Worm (Caenorhabditis elegans) whole organism, early embryonic: Measurements from ENCODE around the gene F10D7.11.

Source experiments
- B0310.2 ChIP-seq: sonication (generic microtip); optimal IDR thresholded peaks from 2 replicates; lab custom pipeline; 2016; ENCODE audit warnings: mild to moderate bottlenecking, missing genetic modification characterization, missing compliant biosample characterization
- F13C5.2 ChIP-seq: sonication (generic microtip); optimal IDR thresholded peaks from 2 replicates; lab custom pipeline; 2017; ENCODE audit warnings: mild to moderate bottlenecking, missing genetic modification characterization, inconsistent platforms, missing compliant biosample characterization
- aly-1 ChIP-seq: sonication (generic microtip); optimal IDR thresholded peaks from 2 replicates; lab custom pipeline; 2016; ENCODE audit warnings: missing genetic modification characterization, missing compliant biosample characterization
- ama-1 ChIP-seq: fragments of 150-350 bp; optimal IDR thresholded peaks from 2 replicates; lab custom pipeline; 2014
- ceh-13 ChIP-seq: fragments of 200-800 bp; sonication (Bioruptor generic); optimal IDR thresholded peaks from 2 replicates; lab custom pipeline; 2018; ENCODE audit warnings: mild to moderate bottlenecking, missing genetic modification characterization, missing compliant biosample characterization
- ceh-36 ChIP-seq: sonication (generic microtip); optimal IDR thresholded peaks from 2 replicates; lab custom pipeline; 2016; ENCODE audit warnings: missing genetic modification characterization, inconsistent platforms, missing compliant biosample characterization
- ets-7 ChIP-seq: sonication (generic microtip); optimal IDR thresholded peaks from 2 replicates; lab custom pipeline; 2016; ENCODE audit warnings: missing genotype, missing genetic modification characterization, missing compliant biosample characterization
- flt-1 ChIP-seq: fragments of 200-800 bp; sonication (Bioruptor generic); IDR thresholded peaks from 2 replicates; pipeline ENCODE4 v1.3.6; 2022; ENCODE audit warnings: missing genetic modification characterization, missing compliant biosample characterization
- hmbx-1 ChIP-seq: sonication (generic microtip); optimal IDR thresholded peaks from 2 replicates; lab custom pipeline; 2016; ENCODE audit warnings: mild to moderate bottlenecking, missing genetic modification characterization, missing compliant biosample characterization
- hmg-4 ChIP-seq: fragments of 200-800 bp; sonication (Bioruptor generic); optimal IDR thresholded peaks from 2 replicates; lab custom pipeline; 2018; ENCODE audit warnings: mild to moderate bottlenecking, missing genetic modification characterization, missing compliant biosample characterization
- hnd-1 ChIP-seq: sonication (generic microtip); optimal IDR thresholded peaks from 2 replicates; lab custom pipeline; 2016; ENCODE audit warnings: missing genetic modification characterization, missing compliant biosample characterization
- pes-1 ChIP-seq: fragments of 200-800 bp; sonication (Bioruptor generic); IDR thresholded peaks from 2 replicates; pipeline ENCODE4 v1.3.6; 2022; ENCODE audit warnings: missing genetic modification reagents, missing genetic modification characterization, missing compliant biosample characterization
- scrt-1 ChIP-seq: fragments of 200-800 bp; sonication (Bioruptor generic); IDR thresholded peaks from 2 replicates; pipeline ENCODE4 v1.3.6; 2022; ENCODE audit warnings: missing genetic modification characterization, missing compliant biosample characterization
- sea-1 ChIP-seq: fragments of 200-800 bp; sonication (Bioruptor generic); conservative IDR thresholded peaks from 2 replicates; pipeline ENCODE4 v1.3.6; 2022; ENCODE audit warnings: missing genetic modification characterization, missing compliant biosample characterization
- tbx-11 ChIP-seq: fragments of 200-800 bp; sonication (Bioruptor generic); IDR thresholded peaks from 2 replicates; pipeline ENCODE4 v1.3.6; 2022; ENCODE audit warnings: missing genetic modification characterization, missing compliant biosample characterization
- tbx-37 ChIP-seq: fragments of 200-800 bp; sonication (Bioruptor generic); conservative IDR thresholded peaks from 2 replicates; pipeline ENCODE4 v1.3.6; 2022; ENCODE audit warnings: missing genetic modification reagents, missing genetic modification characterization, missing compliant biosample characterization
- tra-4 ChIP-seq: sonication (generic microtip); optimal IDR thresholded peaks from 2 replicates; lab custom pipeline; 2017; ENCODE audit warnings: missing genetic modification characterization, missing compliant biosample characterization

The F10D7.11 gene

DNA sequence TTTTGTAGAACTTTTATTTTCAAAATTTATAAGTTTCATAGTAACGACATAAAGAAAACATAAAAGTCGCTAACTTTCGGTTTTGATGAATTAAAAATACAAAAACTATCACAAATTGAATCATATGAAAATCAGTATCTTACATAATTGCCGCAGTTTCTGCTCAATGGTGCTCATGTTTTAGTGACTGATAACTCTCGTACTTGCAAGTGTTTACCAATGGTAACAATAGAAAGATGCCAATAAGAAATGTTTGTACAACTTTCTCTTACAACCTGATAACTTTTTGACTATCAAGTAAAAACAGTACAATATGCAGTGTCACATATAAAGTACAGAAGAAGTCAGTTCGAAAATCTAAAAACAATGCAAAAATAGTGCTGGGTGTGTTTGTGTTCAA is 23.5 kb downstream of the F10D7.11 start:
- TF ChIP-seq flt-1 (no peak), scrt-1 (no peak), ets-7 (tag; lab: Kevin White, UChicago) (no peak), hmbx-1 (tag; lab: Kevin White, UChicago) (no peak), hmg-4 (no peak), F13C5.2 (tag; lab: Kevin White, UChicago) (no peak), sea-1 (GFP tag; lab: Robert Waterston, UW) (no peak), B0310.2 (no peak), tbx-11 (GFP tag; lab: Robert Waterston, UW) (no peak), hnd-1 (tag; lab: Kevin White, UChicago) (no peak), ceh-36 (tag; lab: Kevin White, UChicago) (no peak), tra-4 (tag; lab: Kevin White, UChicago) (no peak), ama-1 (no peak), pes-1 (GFP tag; lab: Robert Waterston, UW) (no peak), ceh-13 (GFP tag; lab: Kevin White, UChicago) (no peak), tbx-37 (GFP tag; lab: Robert Waterston, UW) (no peak), aly-1 (tag; lab: Kevin White, UChicago) (no peak)

DNA sequence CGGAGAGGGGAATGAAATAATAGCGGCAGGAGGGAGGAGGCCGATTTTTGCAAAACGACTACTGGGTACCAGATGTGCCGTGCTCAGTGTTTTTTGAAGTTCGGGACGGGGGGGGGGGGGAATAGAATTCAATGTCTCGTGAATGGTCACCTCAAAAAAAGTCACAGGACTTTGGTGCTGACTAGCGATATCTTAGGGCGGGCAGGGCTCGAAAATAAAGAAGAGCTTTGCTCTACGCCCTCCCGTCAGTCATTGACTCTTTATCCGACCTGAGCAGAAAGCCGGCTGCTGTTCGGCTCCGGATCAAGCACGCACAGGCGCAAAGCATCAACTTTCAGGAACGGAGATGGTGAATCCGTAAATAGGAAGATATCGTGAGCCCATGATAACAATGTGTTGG is 27.9 kb downstream of the F10D7.11 start:
- TF ChIP-seq hnd-1 (tag; lab: Kevin White, UChicago) (no peak), ceh-36 (tag; lab: Kevin White, UChicago) (no peak), sea-1 (GFP tag; lab: Robert Waterston, UW) (no peak), pes-1 (GFP tag; lab: Robert Waterston, UW) (no peak), tra-4 (tag; lab: Kevin White, UChicago) (no peak), ama-1 (no peak), hmg-4 (no peak), B0310.2 (no peak), hmbx-1 (tag; lab: Kevin White, UChicago) (no peak), scrt-1 (no peak), ceh-13 (GFP tag; lab: Kevin White, UChicago) (no peak), aly-1 (tag; lab: Kevin White, UChicago) (no peak), flt-1 (no peak), tbx-11 (GFP tag; lab: Robert Waterston, UW) (no peak), tbx-37 (GFP tag; lab: Robert Waterston, UW) (no peak)

DNA sequence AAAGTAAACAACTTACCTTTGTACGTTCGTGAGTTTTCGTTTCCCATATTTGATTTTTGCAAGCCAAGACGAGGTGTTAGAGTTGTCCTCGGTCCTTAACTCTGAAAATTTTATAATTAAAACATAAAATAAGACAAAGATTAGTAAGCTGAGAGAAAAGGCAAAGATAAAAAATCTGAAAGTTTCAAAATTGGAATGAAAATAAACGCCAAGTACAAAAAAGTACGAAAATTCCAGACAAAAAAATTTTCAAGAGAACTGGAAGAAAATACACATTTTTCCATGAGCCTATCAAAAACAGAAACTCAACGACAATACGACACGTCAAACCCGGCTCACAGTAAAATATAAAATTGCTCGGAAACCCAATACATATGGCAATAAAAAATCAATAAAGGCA is 28.9 kb downstream of the F10D7.11 start, which contains the start of gene F10D7.5:
Gene F10D7.5 (minus strand): TSS at position 101 of the 400 bp plus-strand sequence.
- no peak for TF ChIP-seq tra-4 (tag; lab: Kevin White, UChicago)

DNA sequence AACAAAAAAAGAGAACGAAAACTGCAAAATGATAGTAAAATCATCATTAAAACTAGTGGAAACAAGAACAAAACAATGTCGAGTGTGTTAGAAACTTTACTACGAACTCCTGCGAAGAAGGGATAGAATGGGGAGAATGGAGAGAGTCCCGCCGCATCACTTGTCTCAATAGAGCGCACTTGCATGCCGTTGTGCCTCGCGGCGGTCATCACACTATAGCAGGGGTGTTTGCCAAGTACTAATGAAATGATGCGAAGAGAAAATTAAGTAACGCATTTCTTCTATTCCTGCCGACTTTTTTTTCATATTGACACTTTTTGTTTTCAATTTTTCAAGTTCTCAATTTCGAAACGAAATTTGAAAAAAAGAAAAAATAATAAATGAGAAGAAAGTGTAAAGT is 29.6 kb downstream of the F10D7.11 start:
- TF ChIP-seq scrt-1 (no peak), F13C5.2 (tag; lab: Kevin White, UChicago) (peak; percentile 71), tra-4 (tag; lab: Kevin White, UChicago) (no peak), hmg-4 (peak; percentile 60)

DNA sequence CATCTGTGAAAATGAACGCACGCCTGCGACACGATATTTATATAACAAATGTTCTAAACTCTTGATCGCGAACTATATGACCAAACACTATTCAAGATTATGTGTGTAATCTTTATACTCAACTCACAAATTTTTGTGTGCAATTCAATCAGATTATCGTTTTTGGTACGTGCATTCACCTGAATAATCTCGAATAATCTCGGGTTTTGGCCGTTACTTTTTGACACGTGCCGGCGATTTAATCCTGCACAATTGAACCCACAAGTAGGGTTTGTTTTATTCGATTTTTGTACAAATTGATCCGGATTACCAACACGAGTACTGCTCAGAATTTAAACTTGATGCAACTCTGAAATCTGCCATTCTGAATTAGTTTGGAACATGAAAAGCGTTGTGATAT is 33.8 kb downstream of the F10D7.11 start, which contains the start of the genes vap-1 and F11C7.2:
Gene vap-1 (minus strand): TSS at position 101 of the 400 bp plus-strand sequence.
Gene F11C7.2 (plus strand): TSS at position 359 of the 400 bp plus-strand sequence.
- no peak for TF ChIP-seq hnd-1 (tag; lab: Kevin White, UChicago)
- no peak for TF ChIP-seq ets-7 (tag; lab: Kevin White, UChicago)
- no peak for TF ChIP-seq hmg-4
- TF ChIP-seq tra-4 (tag; lab: Kevin White, UChicago) = no peak
- TF ChIP-seq ceh-13 (GFP tag; lab: Kevin White, UChicago) = no peak
- no peak for TF ChIP-seq flt-1
- no peak for TF ChIP-seq B0310.2
- TF ChIP-seq pes-1 (GFP tag; lab: Robert Waterston, UW) = no peak
- no peak for TF ChIP-seq ama-1
- no peak for TF ChIP-seq aly-1 (tag; lab: Kevin White, UChicago)
- no peak for TF ChIP-seq tbx-11 (GFP tag; lab: Robert Waterston, UW)
- no peak for TF ChIP-seq sea-1 (GFP tag; lab: Robert Waterston, UW)
- no peak for TF ChIP-seq tbx-37 (GFP tag; lab: Robert Waterston, UW)
- TF ChIP-seq hmbx-1 (tag; lab: Kevin White, UChicago) = no peak
- TF ChIP-seq F13C5.2 (tag; lab: Kevin White, UChicago) = no peak
- no peak for TF ChIP-seq scrt-1
- no peak for TF ChIP-seq ceh-36 (tag; lab: Kevin White, UChicago)

DNA sequence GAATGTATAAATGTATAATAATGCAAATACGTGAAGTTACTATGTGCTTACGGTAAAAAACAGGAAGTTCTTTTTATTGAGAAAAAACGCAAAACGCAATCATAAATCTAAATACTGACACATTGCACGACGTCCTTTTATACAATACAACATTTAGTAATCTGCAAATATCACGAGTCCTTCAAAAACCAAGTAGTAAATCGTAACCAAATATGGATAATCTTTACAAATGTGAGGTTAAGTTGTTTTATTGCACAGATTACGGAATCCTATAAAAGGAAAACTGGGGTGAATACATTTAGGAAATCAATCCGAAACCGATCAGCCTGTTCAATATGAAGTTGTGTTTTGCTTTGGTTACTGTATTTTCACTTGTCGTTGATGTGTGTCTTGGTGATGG is 35.7 kb downstream of the F10D7.11 start, which contains the start of gene F11C7.7:
Gene F11C7.7 (plus strand): TSS at position 301 of the 400 bp plus-strand sequence.
- no peak for TF ChIP-seq sea-1 (GFP tag; lab: Robert Waterston, UW)
- TF ChIP-seq scrt-1 = no peak
- no peak for TF ChIP-seq ets-7 (tag; lab: Kevin White, UChicago)
- no peak for TF ChIP-seq pes-1 (GFP tag; lab: Robert Waterston, UW)
- TF ChIP-seq ama-1 = no peak
- TF ChIP-seq aly-1 (tag; lab: Kevin White, UChicago) = no peak
- no peak for TF ChIP-seq hmbx-1 (tag; lab: Kevin White, UChicago)
- TF ChIP-seq hmg-4 = no peak
- TF ChIP-seq F13C5.2 (tag; lab: Kevin White, UChicago) = no peak
- no peak for TF ChIP-seq ceh-13 (GFP tag; lab: Kevin White, UChicago)
- no peak for TF ChIP-seq tbx-37 (GFP tag; lab: Robert Waterston, UW)
- no peak for TF ChIP-seq flt-1
- TF ChIP-seq tra-4 (tag; lab: Kevin White, UChicago) = no peak
- no peak for TF ChIP-seq tbx-11 (GFP tag; lab: Robert Waterston, UW)

DNA sequence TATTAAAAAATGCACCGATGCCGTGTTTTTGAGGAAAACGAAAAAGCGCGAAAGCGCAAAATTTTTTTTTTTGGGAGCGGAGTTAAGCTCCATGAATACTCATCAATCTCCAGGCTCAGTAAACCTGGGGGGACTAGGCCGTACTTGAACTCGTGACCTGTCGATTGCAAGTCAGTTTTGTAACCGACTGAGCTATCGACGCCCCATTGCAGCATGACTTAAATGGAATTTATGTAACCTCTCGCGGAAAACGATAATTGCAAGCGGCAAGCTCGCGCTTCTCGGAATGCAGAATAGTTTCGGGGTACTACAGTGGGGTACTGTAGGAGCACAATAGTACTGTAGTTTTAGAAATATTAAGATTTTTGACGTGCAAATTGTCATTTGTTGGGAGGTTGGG is 37.8 kb downstream of the F10D7.11 start:
- TF ChIP-seq F13C5.2 (tag; lab: Kevin White, UChicago) (no peak), sea-1 (GFP tag; lab: Robert Waterston, UW) (no peak), hmbx-1 (tag; lab: Kevin White, UChicago) (no peak), ceh-13 (GFP tag; lab: Kevin White, UChicago) (no peak), hmg-4 (no peak)

DNA sequence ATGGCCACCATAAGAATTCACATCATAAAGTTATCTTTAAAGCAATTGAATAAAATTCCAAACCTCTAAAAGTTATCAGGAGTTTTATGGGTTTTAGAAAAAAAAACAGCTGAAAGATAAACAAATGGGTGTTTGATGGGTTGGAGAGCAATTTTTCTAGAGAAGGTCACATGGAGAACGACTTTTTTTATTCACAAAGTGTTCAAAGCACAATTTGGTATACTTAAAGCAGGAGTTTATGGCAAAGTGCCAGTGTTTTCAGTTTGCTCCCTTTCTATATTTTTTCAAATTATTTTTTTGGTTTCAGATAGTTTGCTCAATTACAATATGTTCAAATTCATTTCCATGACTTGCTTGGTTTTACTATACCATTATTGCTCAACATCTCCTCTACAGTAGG is 38.6 kb downstream of the F10D7.11 start, which contains the start of gene F11C7.6:
Gene F11C7.6 (plus strand): TSS at position 301 of the 400 bp plus-strand sequence.
- no peak for TF ChIP-seq hmbx-1 (tag; lab: Kevin White, UChicago)
- TF ChIP-seq ceh-13 (GFP tag; lab: Kevin White, UChicago) = no peak
- TF ChIP-seq ets-7 (tag; lab: Kevin White, UChicago) = no peak
- TF ChIP-seq flt-1 = no peak
- TF ChIP-seq hmg-4 = no peak
- no peak for TF ChIP-seq sea-1 (GFP tag; lab: Robert Waterston, UW)
- TF ChIP-seq ama-1 = no peak
- no peak for TF ChIP-seq tbx-11 (GFP tag; lab: Robert Waterston, UW)
- TF ChIP-seq scrt-1 = no peak
- TF ChIP-seq hnd-1 (tag; lab: Kevin White, UChicago) = no peak
- TF ChIP-seq tra-4 (tag; lab: Kevin White, UChicago) = no peak
- no peak for TF ChIP-seq pes-1 (GFP tag; lab: Robert Waterston, UW)
- no peak for TF ChIP-seq aly-1 (tag; lab: Kevin White, UChicago)
- TF ChIP-seq tbx-37 (GFP tag; lab: Robert Waterston, UW) = no peak
- no peak for TF ChIP-seq ceh-36 (tag; lab: Kevin White, UChicago)
- TF ChIP-seq F13C5.2 (tag; lab: Kevin White, UChicago) = no peak
